Fruit fly (Drosophila melanogaster) whole organism, embryonic: ENCODE results near the gene svp.

ENCODE experiments used
- Atf3 ChIP-seq: fragments of 200-800 bp; sonication (Bioruptor generic); optimal IDR thresholded peaks from 3 replicates; lab custom pipeline; 2016; ENCODE audit warnings: missing biosample characterization, missing genetic modification characterization
- CG1024 ChIP-seq: fragments of 200-800 bp; sonication (Bioruptor generic); IDR thresholded peaks from 2 replicates; pipeline ENCODE4 v1.3.6; 2022; ENCODE audit warnings: missing biosample characterization, missing genetic modification characterization
- CG11456 ChIP-seq: fragments of 200-800 bp; sonication (Bioruptor generic); IDR thresholded peaks from 3 replicates; pipeline ENCODE4 v1.3.6; 2022; ENCODE audit warnings: missing biosample characterization, missing genetic modification characterization
- CG13775 ChIP-seq: fragments of 200-800 bp; sonication (Bioruptor generic); optimal IDR thresholded peaks from 3 replicates; lab custom pipeline; 2017; ENCODE audit warnings: missing biosample characterization, mild to moderate bottlenecking, missing genetic modification characterization
- CG14710 ChIP-seq: fragments of 200-800 bp; sonication (Bioruptor generic); optimal IDR thresholded peaks from 3 replicates; lab custom pipeline; 2019; ENCODE audit warnings: missing biosample characterization, mild to moderate bottlenecking, missing genetic modification characterization, moderate library complexity
- CG1602 ChIP-seq: fragments of 200-800 bp; sonication (Bioruptor generic); optimal IDR thresholded peaks from 3 replicates; lab custom pipeline; 2016; ENCODE audit warnings: missing biosample characterization, missing genetic modification characterization
- CG1647 ChIP-seq: fragments of 200-800 bp; sonication (Bioruptor generic); optimal IDR thresholded peaks from 3 replicates; lab custom pipeline; 2016; ENCODE audit warnings: missing biosample characterization, missing genetic modification characterization
- CG17328 ChIP-seq: fragments of 200-800 bp; sonication (Bioruptor generic); IDR thresholded peaks from 2 replicates; pipeline ENCODE4 v1.3.6; 2022; ENCODE audit warnings: missing biosample characterization, missing genetic modification characterization
- CG17829 ChIP-seq: fragments of 200-800 bp; optimal IDR thresholded peaks from 2 replicates; lab custom pipeline; 2019; ENCODE audit warnings: missing biosample characterization, mild to moderate bottlenecking, missing genetic modification characterization, moderate library complexity
- CG2202 ChIP-seq: fragments of 200-800 bp; sonication (Bioruptor generic); optimal IDR thresholded peaks from 2 replicates; lab custom pipeline; 2018; ENCODE audit warnings: missing biosample characterization, mild to moderate bottlenecking, missing genetic modification characterization
- CG2678 ChIP-seq: fragments of 200-800 bp; sonication (Bioruptor generic); optimal IDR thresholded peaks from 3 replicates; lab custom pipeline; 2019; ENCODE audit warnings: missing biosample characterization, mild to moderate bottlenecking, missing genetic modification characterization, moderate library complexity
- CG31441 ChIP-seq: fragments of 200-800 bp; sonication (Bioruptor generic); IDR thresholded peaks from 2 replicates; pipeline ENCODE4 v1.3.6; 2022; ENCODE audit warnings: missing biosample characterization, missing genetic modification characterization
- CG33557 ChIP-seq: fragments of 200-800 bp; sonication (Bioruptor generic); optimal IDR thresholded peaks from 2 replicates; lab custom pipeline; 2019; ENCODE audit warnings: missing biosample characterization, mild to moderate bottlenecking, missing genetic modification characterization, moderate library complexity
- CG3407 ChIP-seq: fragments of 200-800 bp; sonication (Bioruptor generic); optimal IDR thresholded peaks from 2 replicates; lab custom pipeline; 2018; ENCODE audit warnings: missing biosample characterization, mild to moderate bottlenecking, missing genetic modification characterization
- CG6175 ChIP-seq: fragments of 200-800 bp; sonication (Bioruptor generic); IDR thresholded peaks from 3 replicates; pipeline ENCODE4 v1.3.6; 2022; ENCODE audit warnings: missing biosample characterization, missing genetic modification characterization
- CG7839 ChIP-seq: fragments of 200-800 bp; sonication (Bioruptor generic); optimal IDR thresholded peaks from 3 replicates; lab custom pipeline; 2018; ENCODE audit warnings: missing biosample characterization, mild to moderate bottlenecking, missing genetic modification characterization, moderate library complexity
- CG8388 ChIP-seq: fragments of 200-800 bp; sonication (Bioruptor generic); optimal IDR thresholded peaks from 2 replicates; lab custom pipeline; 2019; ENCODE audit warnings: missing biosample characterization, mild to moderate bottlenecking, missing genetic modification characterization, moderate library complexity
- CHES-1-like ChIP-seq: fragments of 200-800 bp; sonication (Bioruptor generic); optimal IDR thresholded peaks from 2 replicates; lab custom pipeline; 2016; ENCODE audit warnings: missing biosample characterization, missing genetic modification characterization
- Chrac-16 ChIP-seq: fragments of 200-800 bp; sonication (Bioruptor generic); optimal IDR thresholded peaks from 3 replicates; lab custom pipeline; 2016; ENCODE audit warnings: missing biosample characterization, missing genetic modification characterization
- HLH4C ChIP-seq: fragments of 200-800 bp; sonication (Bioruptor generic); IDR thresholded peaks from 3 replicates; pipeline ENCODE4 v1.3.6; 2022; ENCODE audit warnings: missing biosample characterization, missing genetic modification characterization; ENCODE audit not compliant: partially characterized antibody
- Hey ChIP-seq: fragments of 200-800 bp; sonication (Bioruptor generic); optimal IDR thresholded peaks from 3 replicates; lab custom pipeline; 2018; ENCODE audit warnings: missing biosample characterization, mild to moderate bottlenecking, missing genetic modification characterization
- Hsf ChIP-seq: fragments of 200-800 bp; sonication (Bioruptor generic); optimal IDR thresholded peaks from 3 replicates; lab custom pipeline; 2016; ENCODE audit warnings: missing biosample characterization, missing genetic modification characterization
- Oli ChIP-seq: fragments of 200-800 bp; sonication (Bioruptor generic); optimal IDR thresholded peaks from 2 replicates; lab custom pipeline; 2018; ENCODE audit warnings: missing biosample characterization, mild to moderate bottlenecking, missing genetic modification characterization, moderate library complexity
- Ssrp ChIP-seq: fragments of 200-800 bp; sonication (Bioruptor generic); optimal IDR thresholded peaks from 2 replicates; lab custom pipeline; 2018; ENCODE audit warnings: missing biosample characterization, mild to moderate bottlenecking, missing genetic modification characterization, moderate library complexity
- Tbp ChIP-seq: fragments of >200 bp; optimal IDR thresholded peaks from 2 replicates; lab custom pipeline; 2018; ENCODE audit warnings: missing biosample characterization, missing genetic modification characterization
- Xbp1 ChIP-seq: fragments of 200-800 bp; sonication (Bioruptor generic); optimal IDR thresholded peaks from 3 replicates; lab custom pipeline; 2016; ENCODE audit warnings: missing biosample characterization, mild to moderate bottlenecking, missing genetic modification characterization
- Xrp1 ChIP-seq: fragments of 200-800 bp; sonication (Bioruptor generic); IDR thresholded peaks from 2 replicates; pipeline ENCODE4 v1.3.6; 2022; ENCODE audit warnings: missing biosample characterization, missing genetic modification characterization
- bsh ChIP-seq, 2 experiments: fragments of 200-800 bp; sonication (Bioruptor generic); optimal IDR thresholded peaks; 2 replicates each; lab custom pipeline; 2017 to 2018; ENCODE audit warnings: mild to moderate bottlenecking in 2 of 2, missing biosample characterization in 2 of 2, missing genetic modification characterization in 2 of 2, moderate library complexity in 1 of 2
- chif ChIP-seq, 2 experiments: fragments of 200-800 bp; sonication (Bioruptor generic); optimal IDR thresholded peaks; 3 replicates each; lab custom pipeline; 2016; ENCODE audit warnings: missing biosample characterization in 2 of 2, missing genetic modification characterization in 2 of 2
- chm ChIP-seq: fragments of 200-800 bp; sonication (Bioruptor generic); IDR thresholded peaks from 2 replicates; pipeline ENCODE4 v1.3.6; 2022; ENCODE audit warnings: missing biosample characterization, missing genetic modification characterization
- en ChIP-seq: fragments of 200-800 bp; sonication (Bioruptor generic); optimal IDR thresholded peaks from 2 replicates; lab custom pipeline; 2016; ENCODE audit warnings: missing biosample characterization, missing genetic modification characterization
- ewg ChIP-seq: fragments of 200-800 bp; sonication (Bioruptor generic); optimal IDR thresholded peaks from 3 replicates; lab custom pipeline; 2017; ENCODE audit warnings: mild to moderate bottlenecking, missing biosample characterization, missing genetic modification reagents, missing genetic modification characterization
- fd102C ChIP-seq: fragments of 200-800 bp; sonication (Bioruptor generic); optimal IDR thresholded peaks from 2 replicates; lab custom pipeline; 2018; ENCODE audit warnings: missing biosample characterization, mild to moderate bottlenecking, missing genetic modification characterization, moderate library complexity
- gcm ChIP-seq: fragments of 200-800 bp; sonication (Bioruptor generic); optimal IDR thresholded peaks from 2 replicates; lab custom pipeline; 2019; ENCODE audit warnings: missing biosample characterization, mild to moderate bottlenecking, missing genetic modification characterization, moderate library complexity
- gem ChIP-seq: fragments of 200-800 bp; sonication (Bioruptor generic); optimal IDR thresholded peaks from 2 replicates; lab custom pipeline; 2019; ENCODE audit warnings: missing biosample characterization, mild to moderate bottlenecking, missing genetic modification characterization, moderate library complexity
- gsb-n ChIP-seq: fragments of 200-800 bp; sonication (Bioruptor generic); optimal IDR thresholded peaks from 3 replicates; lab custom pipeline; 2018; ENCODE audit warnings: missing biosample characterization, mild to moderate bottlenecking, missing genetic modification characterization
- lola ChIP-seq, 3 experiments: fragments of >200 bp in 2 of 3; fragments of 200-800 bp in 1 of 3; sonication (Bioruptor generic) in 1 of 3; optimal IDR thresholded peaks; 2 replicates each; lab custom pipeline; 2017 to 2019; ENCODE audit warnings: missing biosample characterization in 3 of 3, missing genetic modification characterization in 3 of 3, mild to moderate bottlenecking in 1 of 3, moderate library complexity in 1 of 3
- lov ChIP-seq, 2 experiments: fragments of 200-800 bp in 1 of 2; fragments of >200 bp in 1 of 2; sonication (Bioruptor generic) in 1 of 2; IDR thresholded peaks in 1 of 2; optimal IDR thresholded peaks in 1 of 2; 2 replicates in 1 of 2; 3 replicates in 1 of 2; pipeline versions ENCODE4 v1.3.6 to Lab custom; 2017 to 2022; ENCODE audit warnings: missing biosample characterization in 1 of 2, missing genetic modification characterization in 1 of 2
- mam ChIP-seq: fragments of 200-800 bp; sonication (Bioruptor generic); optimal IDR thresholded peaks from 3 replicates; lab custom pipeline; 2016; ENCODE audit warnings: missing biosample characterization, missing genetic modification characterization
- nmo ChIP-seq: fragments of 200-800 bp; sonication (Bioruptor generic); optimal IDR thresholded peaks from 2 replicates; lab custom pipeline; 2018; ENCODE audit warnings: missing biosample characterization, mild to moderate bottlenecking, missing genetic modification characterization, moderate library complexity
- pita ChIP-seq: fragments of 200-800 bp; sonication (Bioruptor generic); optimal IDR thresholded peaks from 2 replicates; lab custom pipeline; 2017; ENCODE audit warnings: missing biosample characterization, mild to moderate bottlenecking, missing genetic modification characterization
- prd ChIP-seq, 3 experiments: fragments of >200 bp in 2 of 3; fragments of 200-800 bp in 1 of 3; sonication (Bioruptor generic) in 1 of 3; optimal IDR thresholded peaks in 2 of 3; IDR thresholded peaks in 1 of 3; 2 replicates in 2 of 3; 3 replicates in 1 of 3; pipeline versions ENCODE4 v1.3.6 to Lab custom; 2017 to 2022; ENCODE audit warnings: missing biosample characterization in 1 of 3, missing genetic modification characterization in 1 of 3
- sd ChIP-seq: fragments of 200-800 bp; sonication (Bioruptor generic); optimal IDR thresholded peaks from 3 replicates; lab custom pipeline; 2018; ENCODE audit warnings: missing biosample characterization, mild to moderate bottlenecking, missing genetic modification characterization, moderate library complexity
- slou ChIP-seq: fragments of 200-800 bp; sonication (Bioruptor generic); optimal IDR thresholded peaks from 3 replicates; lab custom pipeline; 2016; ENCODE audit warnings: missing biosample characterization, missing genetic modification characterization
- stwl ChIP-seq: fragments of 200-800 bp; sonication (Bioruptor generic); optimal IDR thresholded peaks from 3 replicates; lab custom pipeline; 2018; ENCODE audit warnings: missing biosample characterization, mild to moderate bottlenecking, missing genetic modification characterization, moderate library complexity
- unc-4 ChIP-seq: fragments of 200-800 bp; sonication (Bioruptor generic); IDR thresholded peaks from 2 replicates; pipeline ENCODE4 v1.3.6; 2022; ENCODE audit warnings: missing biosample characterization, missing genetic modification characterization; ENCODE audit not compliant: partially characterized antibody
- zfh1 ChIP-seq: fragments of 200-800 bp; sonication (Bioruptor generic); IDR thresholded peaks from 3 replicates; pipeline ENCODE4 v1.3.6; 2022; ENCODE audit warnings: missing biosample characterization, missing genetic modification characterization

Gene svp

dm6 chr3R:12311053-12311452 is 52.5 kb downstream of the svp start, which contains the start of gene CG4066:
Gene CG4066 (plus strand): TSS chr3R:12311353.
- TF ChIP-seq CG17829 (tag; lab: Kevin White, UChicago) (no peak), CG33557 (GFP tag; lab: Kevin White, UChicago) (no peak), Tbp (GFP tag; lab: Kevin White, UChicago) (no peak), chm (no peak), CG31441 (GFP tag; lab: Robert Waterston, UW) (no peak), CG1647 (GFP tag; lab: Kevin White, UChicago) (no peak), CHES-1-like (no peak), HLH4C (GFP tag; lab: Robert Waterston, UW) (no peak), CG1024 (no peak), stwl (tag; lab: Kevin White, UChicago) (no peak), CG6175 (GFP tag; lab: Robert Waterston, UW) (no peak), unc-4 (GFP tag; lab: Robert Waterston, UW) (no peak), mam (GFP tag; lab: Kevin White, UChicago) (no peak)

dm6 chr3R:12314236-12314635 is 55.7 kb downstream of the svp start:
- TF ChIP-seq CG13775 (peak; percentile 7), nmo (GFP tag; lab: Kevin White, UChicago) (peak; percentile 48), CG14710 (peak; percentile 9), bsh (GFP tag; optimal IDR thresholded peaks at IDR 0.05; lab: Kevin White, UChicago) (peak in 1 of 2 experiments; percentile 65), en (GFP tag; lab: Kevin White, UChicago) (no peak), ewg (GFP tag; lab: Kevin White, UChicago) (peak; percentile 6), Hsf (peak; percentile 6), gcm (GFP tag; lab: Kevin White, UChicago) (peak; percentile 12), Atf3 (GFP tag; lab: Kevin White, UChicago) (no peak), Oli (tag; lab: Kevin White, UChicago) (peak; percentile 39), CG8388 (GFP tag; lab: Kevin White, UChicago) (peak; percentile 35), Ssrp (tag; lab: Kevin White, UChicago) (peak; percentile 27), lola (GFP tag; optimal IDR thresholded peaks at IDR 0.05; lab: Kevin White, UChicago) (peak in 1 of 3 experiments; percentile 66), CG1602 (peak; percentile 9), CG3407 (GFP tag; lab: Kevin White, UChicago) (peak; percentile 22), zfh1 (GFP tag; lab: Robert Waterston, UW) (0 out of 3 replicates have a peak, but pooled peaks have one; percentile 40), prd (optimal IDR thresholded peaks at IDR 0.05; lab: Kevin White, UChicago) (no peak), prd (GFP tag; IDR thresholded peaks at IDR 0.05; lab: Robert Waterston, UW) (peak; percentile 65; the same call in 2 of the 3 replicates), sd (no peak), slou (GFP tag; lab: Kevin White, UChicago) (no peak), Xrp1 (peak; percentile 61), CG11456 (GFP tag; lab: Robert Waterston, UW) (no peak), CG2678 (tag; lab: Kevin White, UChicago) (no peak), CG31441 (GFP tag; lab: Robert Waterston, UW) (peak; percentile 43; the same call in 1 of the 2 replicates), Chrac-16 (GFP tag; lab: Kevin White, UChicago) (peak; percentile 10), CG2202 (tag; lab: Kevin White, UChicago) (peak; percentile 27), lov (optimal IDR thresholded peaks at IDR 0.05; lab: Kevin White, UChicago) (no peak), lov (GFP tag; IDR thresholded peaks at IDR 0.05; lab: Robert Waterston, UW) (no peak; the same call in 2 of the 3 replicates), CG7839 (tag; lab: Kevin White, UChicago) (peak; percentile 23), CG17328 (peak; percentile 47; the same call in 1 of the 2 replicates), fd102C (GFP tag; lab: Kevin White, UChicago) (peak; percentile 38), chif (GFP tag; optimal IDR thresholded peaks at IDR 0.05; lab: Kevin White, UChicago) (peak in 1 of 2 experiments; percentile 26), Xbp1 (GFP tag; lab: Kevin White, UChicago) (peak; percentile 16), Hey (no peak), gem (tag; lab: Kevin White, UChicago) (peak; percentile 63), pita (GFP tag; lab: Kevin White, UChicago) (no peak), gsb-n (tag; lab: Kevin White, UChicago) (peak; percentile 22)
